Fruit fly (Drosophila melanogaster) whole organism, embryonic: Measurements from ENCODE around the gene CG14427.

Experiments used
- Ada2b ChIP-seq: fragments of 200-800 bp; sonication (Bioruptor generic); IDR thresholded peaks from 2 replicates; pipeline ENCODE4 v1.3.6; 2022; ENCODE audit warnings: missing biosample characterization, missing genetic modification characterization
- BtbVII ChIP-seq: fragments of 200-800 bp; sonication (Bioruptor generic); optimal IDR thresholded peaks from 3 replicates; lab custom pipeline; 2017; ENCODE audit warnings: missing biosample characterization, mild to moderate bottlenecking, missing genetic modification characterization
- CG11456 ChIP-seq: fragments of 200-800 bp; sonication (Bioruptor generic); IDR thresholded peaks from 3 replicates; pipeline ENCODE4 v1.3.6; 2022; ENCODE audit warnings: missing biosample characterization, missing genetic modification characterization
- CG11695 ChIP-seq: fragments of 200-800 bp; sonication (Bioruptor generic); IDR thresholded peaks from 3 replicates; pipeline ENCODE4 v1.3.6; 2022; ENCODE audit warnings: missing biosample characterization, missing genetic modification characterization
- CG11723 ChIP-seq: fragments of 200-800 bp; sonication (Bioruptor generic); optimal IDR thresholded peaks from 2 replicates; lab custom pipeline; 2017; ENCODE audit warnings: missing biosample characterization, mild to moderate bottlenecking, missing genetic modification characterization
- CG12155 ChIP-seq: fragments of 200-800 bp; sonication (Bioruptor generic); optimal IDR thresholded peaks from 3 replicates; lab custom pipeline; 2016; ENCODE audit warnings: missing biosample characterization, missing genetic modification characterization
- CG12659 ChIP-seq: fragments of 200-800 bp; sonication (Bioruptor generic); optimal IDR thresholded peaks from 3 replicates; lab custom pipeline; 2017; ENCODE audit warnings: mild to moderate bottlenecking, missing biosample characterization, missing genetic modification reagents, missing genetic modification characterization
- CG12942 ChIP-seq: fragments of 200-800 bp; sonication (Bioruptor generic); optimal IDR thresholded peaks from 3 replicates; lab custom pipeline; 2016; ENCODE audit warnings: missing biosample characterization, missing genetic modification characterization
- CG13775 ChIP-seq: fragments of 200-800 bp; sonication (Bioruptor generic); optimal IDR thresholded peaks from 3 replicates; lab custom pipeline; 2017; ENCODE audit warnings: missing biosample characterization, mild to moderate bottlenecking, missing genetic modification characterization
- CG15073 ChIP-seq: fragments of 200-800 bp; sonication (Bioruptor generic); optimal IDR thresholded peaks from 2 replicates; lab custom pipeline; 2016; ENCODE audit warnings: missing biosample characterization, missing genetic modification characterization
- CG15269 ChIP-seq: fragments of 200-800 bp; sonication (Bioruptor generic); optimal IDR thresholded peaks from 2 replicates; lab custom pipeline; 2018; ENCODE audit warnings: missing biosample characterization, mild to moderate bottlenecking, missing genetic modification characterization, moderate library complexity
- CG1529 ChIP-seq: fragments of 200-800 bp; sonication (Bioruptor generic); optimal IDR thresholded peaks from 3 replicates; lab custom pipeline; 2018; ENCODE audit warnings: missing biosample characterization, missing genetic modification characterization
- CG15479 ChIP-seq: fragments of 200-800 bp; sonication (Bioruptor generic); optimal IDR thresholded peaks from 3 replicates; lab custom pipeline; 2019; ENCODE audit warnings: missing biosample characterization, mild to moderate bottlenecking, missing genetic modification characterization, moderate library complexity
- CG1647 ChIP-seq: fragments of 200-800 bp; sonication (Bioruptor generic); optimal IDR thresholded peaks from 3 replicates; lab custom pipeline; 2016; ENCODE audit warnings: missing biosample characterization, missing genetic modification characterization
- CG17359 ChIP-seq: fragments of 200-800 bp; sonication (Bioruptor generic); optimal IDR thresholded peaks from 3 replicates; lab custom pipeline; 2018; ENCODE audit warnings: missing biosample characterization, mild to moderate bottlenecking, missing genetic modification characterization, moderate library complexity
- CG17612 ChIP-seq: fragments of 200-800 bp; sonication (Bioruptor generic); IDR thresholded peaks from 2 replicates; pipeline ENCODE4 v1.3.6; 2022; ENCODE audit warnings: missing biosample characterization, missing genetic modification characterization
- CG17912 ChIP-seq: fragments of 200-800 bp; sonication (Bioruptor generic); optimal IDR thresholded peaks from 2 replicates; lab custom pipeline; 2018; ENCODE audit warnings: missing biosample characterization, mild to moderate bottlenecking, missing genetic modification characterization
- CG18011 ChIP-seq: fragments of 200-800 bp; sonication (Bioruptor generic); optimal IDR thresholded peaks from 2 replicates; lab custom pipeline; 2017; ENCODE audit warnings: missing biosample characterization, missing genetic modification characterization, mild to moderate bottlenecking, moderate library complexity, missing genotype
- CG3065 ChIP-seq: fragments of 200-800 bp; sonication (Bioruptor generic); optimal IDR thresholded peaks from 2 replicates; lab custom pipeline; 2016; ENCODE audit warnings: missing biosample characterization, missing genetic modification characterization
- CG6813 ChIP-seq: fragments of 200-800 bp; sonication (Bioruptor generic); optimal IDR thresholded peaks from 2 replicates; lab custom pipeline; 2017; ENCODE audit warnings: missing biosample characterization, missing genetic modification characterization, mild to moderate bottlenecking, moderate library complexity, missing genetic modification reagents
- CG7928 ChIP-seq: fragments of 200-800 bp; sonication (Bioruptor generic); optimal IDR thresholded peaks from 2 replicates; lab custom pipeline; 2017; ENCODE audit warnings: missing biosample characterization, mild to moderate bottlenecking, missing genetic modification characterization
- CG8290 ChIP-seq, 3 experiments: fragments of 200-800 bp; sonication (Bioruptor generic); optimal IDR thresholded peaks; 2 replicates each; lab custom pipeline; 2016 to 2019; ENCODE audit warnings: missing biosample characterization in 3 of 3, missing genetic modification characterization in 3 of 3, mild to moderate bottlenecking in 2 of 3, moderate library complexity in 1 of 3
- CG9215 ChIP-seq: fragments of 200-800 bp; sonication (Bioruptor generic); IDR thresholded peaks from 2 replicates; pipeline ENCODE4 v1.3.6; 2022; ENCODE audit warnings: missing biosample characterization, missing genetic modification characterization
- CG9609 ChIP-seq: fragments of 200-800 bp; sonication (Bioruptor generic); optimal IDR thresholded peaks from 3 replicates; lab custom pipeline; 2016; ENCODE audit warnings: missing biosample characterization, missing genetic modification characterization
- CG9727 ChIP-seq: fragments of 200-800 bp; sonication (Bioruptor generic); optimal IDR thresholded peaks from 3 replicates; lab custom pipeline; 2017; ENCODE audit warnings: missing biosample characterization, mild to moderate bottlenecking, missing genetic modification characterization
- Dek ChIP-seq: fragments of 200-800 bp; sonication (Bioruptor generic); optimal IDR thresholded peaks from 3 replicates; lab custom pipeline; 2019; ENCODE audit warnings: missing biosample characterization, mild to moderate bottlenecking, missing genetic modification characterization, moderate library complexity
- E2f1 ChIP-seq: fragments of 200-800 bp; sonication (Bioruptor generic); IDR thresholded peaks from 2 replicates; pipeline ENCODE4 v1.3.6; 2022; ENCODE audit warnings: missing biosample characterization, missing genetic modification characterization
- Hand ChIP-seq: fragments of 200-800 bp; sonication (Bioruptor generic); optimal IDR thresholded peaks from 2 replicates; lab custom pipeline; 2017; ENCODE audit warnings: mild to moderate bottlenecking, missing biosample characterization, missing genetic modification reagents, missing genetic modification characterization
- Hmx ChIP-seq: fragments of 200-800 bp; sonication (Bioruptor generic); optimal IDR thresholded peaks from 2 replicates; lab custom pipeline; 2016; ENCODE audit warnings: missing biosample characterization, missing genetic modification characterization
- Jarid2 ChIP-seq: fragments of 200-800 bp; sonication (Bioruptor generic); optimal IDR thresholded peaks from 3 replicates; lab custom pipeline; 2017; ENCODE audit warnings: mild to moderate bottlenecking, missing biosample characterization, missing genetic modification reagents, missing genetic modification characterization
- Lhr ChIP-seq: fragments of 200-800 bp; sonication (Bioruptor generic); optimal IDR thresholded peaks from 3 replicates; lab custom pipeline; 2017; ENCODE audit warnings: mild to moderate bottlenecking, missing biosample characterization, missing genetic modification reagents, missing genetic modification characterization
- MBD-R2 ChIP-seq: fragments of 200-800 bp; sonication (Bioruptor generic); IDR thresholded peaks from 2 replicates; pipeline ENCODE4 v1.3.6; 2022; ENCODE audit warnings: missing biosample characterization, missing genetic modification characterization
- Mes4 ChIP-seq: fragments of 200-800 bp; sonication (Bioruptor generic); optimal IDR thresholded peaks from 2 replicates; lab custom pipeline; 2016; ENCODE audit warnings: missing biosample characterization, missing genetic modification characterization
- Myb ChIP-seq: fragments of 200-800 bp; sonication (Bioruptor generic); optimal IDR thresholded peaks from 2 replicates; lab custom pipeline; 2016; ENCODE audit warnings: missing biosample characterization, missing genetic modification characterization
- Side ChIP-seq: fragments of 200-800 bp; sonication (Bioruptor generic); optimal IDR thresholded peaks from 2 replicates; lab custom pipeline; 2016; ENCODE audit warnings: missing biosample characterization, missing genetic modification characterization
- Sin3A ChIP-seq: fragments of >200 bp; optimal IDR thresholded peaks from 2 replicates; lab custom pipeline; 2018
- ab ChIP-seq: fragments of 200-800 bp; sonication (Bioruptor generic); optimal IDR thresholded peaks from 2 replicates; lab custom pipeline; 2016; ENCODE audit warnings: missing biosample characterization, missing genetic modification characterization
- ara ChIP-seq: fragments of 200-800 bp; sonication (Bioruptor generic); IDR thresholded peaks from 2 replicates; pipeline ENCODE4 v1.3.6; 2022; ENCODE audit warnings: missing biosample characterization, missing genetic modification characterization
- bowl ChIP-seq: fragments of 200-800 bp; sonication (Bioruptor generic); IDR thresholded peaks from 2 replicates; pipeline ENCODE4 v1.3.6; 2022; ENCODE audit warnings: missing biosample characterization, missing genetic modification characterization
- cato ChIP-seq: fragments of 200-800 bp; sonication (Bioruptor generic); optimal IDR thresholded peaks from 2 replicates; lab custom pipeline; 2016; ENCODE audit warnings: missing biosample characterization, missing genetic modification characterization, borderline replicate concordance
- crc ChIP-seq: fragments of 200-800 bp; sonication (Bioruptor generic); optimal IDR thresholded peaks from 2 replicates; lab custom pipeline; 2016; ENCODE audit warnings: missing biosample characterization, missing genetic modification characterization
- crp ChIP-seq, 2 experiments: fragments of 200-800 bp; sonication (Bioruptor generic); optimal IDR thresholded peaks; 2 replicates in 1 of 2; 3 replicates in 1 of 2; lab custom pipeline; 2017; ENCODE audit warnings: missing biosample characterization in 2 of 2, missing genetic modification characterization in 2 of 2, mild to moderate bottlenecking in 1 of 2, moderate library complexity in 1 of 2
- dpn ChIP-seq, 2 experiments: fragments of 200-800 bp; sonication (Bioruptor generic); optimal IDR thresholded peaks; 3 replicates each; lab custom pipeline; 2016; ENCODE audit warnings: missing biosample characterization in 2 of 2, missing genetic modification characterization in 2 of 2
- esg ChIP-seq: fragments of 200-800 bp; sonication (Bioruptor generic); conservative IDR thresholded peaks from 2 replicates; pipeline ENCODE4 v1.3.6; 2022; ENCODE audit warnings: missing biosample characterization, missing genetic modification characterization
- hbn ChIP-seq: fragments of 200-800 bp; sonication (Bioruptor generic); IDR thresholded peaks from 2 replicates; pipeline ENCODE4 v1.3.6; 2022; ENCODE audit warnings: missing biosample characterization, missing genetic modification characterization; ENCODE audit not compliant: partially characterized antibody
- her ChIP-seq: fragments of 200-800 bp; sonication (Bioruptor generic); optimal IDR thresholded peaks from 2 replicates; lab custom pipeline; 2016; ENCODE audit warnings: missing biosample characterization, missing genetic modification characterization
- ind ChIP-seq: fragments of 200-800 bp; sonication (Bioruptor generic); optimal IDR thresholded peaks from 3 replicates; lab custom pipeline; 2016; ENCODE audit warnings: missing biosample characterization, missing genetic modification characterization
- luna ChIP-seq: fragments of 200-800 bp; sonication (Bioruptor generic); optimal IDR thresholded peaks from 2 replicates; lab custom pipeline; 2016; ENCODE audit warnings: missing biosample characterization, missing genetic modification characterization
- phol ChIP-seq: fragments of 200-800 bp; sonication (Bioruptor generic); optimal IDR thresholded peaks from 3 replicates; lab custom pipeline; 2018; ENCODE audit warnings: missing biosample characterization, mild to moderate bottlenecking, missing genetic modification characterization, moderate library complexity
- repo ChIP-seq: fragments of 200-800 bp; sonication (Bioruptor generic); optimal IDR thresholded peaks from 2 replicates; lab custom pipeline; 2016; ENCODE audit warnings: missing biosample characterization, missing genetic modification characterization
- sens ChIP-seq: fragments of 200-800 bp; sonication (Bioruptor generic); peaks from one replicate; lab custom pipeline; 2016; ENCODE audit warnings: missing biosample characterization, missing genetic modification characterization
- unc-4 ChIP-seq: fragments of 200-800 bp; sonication (Bioruptor generic); IDR thresholded peaks from 2 replicates; pipeline ENCODE4 v1.3.6; 2022; ENCODE audit warnings: missing biosample characterization, missing genetic modification characterization; ENCODE audit not compliant: partially characterized antibody

The CG14427 gene

dm6 chrX:6998492-6998852 lies 41.9 kb upstream of the CG14427 start, which contains the start of gene Inx2 (continued):
- no peak for TF ChIP-seq CG18011 (GFP tag; lab: Kevin White, UChicago)
- no peak for TF ChIP-seq repo (GFP tag; lab: Kevin White, UChicago)
- TF ChIP-seq hbn (GFP tag; lab: Robert Waterston, UW) = 0 out of 2 replicates have a peak, but pooled peaks have one; percentile 16
- TF ChIP-seq dpn (GFP tag; optimal IDR thresholded peaks at IDR 0.05; lab: Kevin White, UChicago) = no peak
- TF ChIP-seq CG12155 (GFP tag; lab: Kevin White, UChicago) = no peak
- TF ChIP-seq Side = peak; percentile 15
- TF ChIP-seq esg (GFP tag; lab: Robert Waterston, UW) = no peak
- no peak for TF ChIP-seq Lhr (GFP tag; lab: Kevin White, UChicago)
- no peak for TF ChIP-seq CG9609 (GFP tag; lab: Kevin White, UChicago)
- TF ChIP-seq CG12942 (GFP tag; lab: Kevin White, UChicago) = no peak
- TF ChIP-seq CG17359 (tag; lab: Kevin White, UChicago) = peak; percentile 7
- TF ChIP-seq CG11456 (GFP tag; lab: Robert Waterston, UW) = no peak
- TF ChIP-seq sens (GFP tag; lab: Kevin White, UChicago) = peak; percentile 58
- peak; percentile 9 for TF ChIP-seq CG12659
- no peak for TF ChIP-seq phol (tag; lab: Kevin White, UChicago)
- peak; percentile 31 for TF ChIP-seq CG15479
- no peak for TF ChIP-seq E2f1 (GFP tag; lab: Robert Waterston, UW)
- TF ChIP-seq ab (GFP tag; lab: Kevin White, UChicago) = no peak
- TF ChIP-seq CG17912 (GFP tag; lab: Kevin White, UChicago) = no peak
- no peak for TF ChIP-seq CG9727 (GFP tag; lab: Kevin White, UChicago)
- no peak for TF ChIP-seq cato (GFP tag; lab: Kevin White, UChicago)
- no peak for TF ChIP-seq CG1647 (GFP tag; lab: Kevin White, UChicago)
- TF ChIP-seq CG11723 (GFP tag; lab: Kevin White, UChicago) = no peak
- TF ChIP-seq CG6813 (GFP tag; lab: Kevin White, UChicago) = peak; percentile 14
- TF ChIP-seq CG13775 (GFP tag; lab: Kevin White, UChicago) = no peak
- TF ChIP-seq luna (GFP tag; lab: Kevin White, UChicago) = no peak
- no peak for TF ChIP-seq CG17612 (GFP tag; lab: Robert Waterston, UW)
- TF ChIP-seq CG9215 (GFP tag; lab: Robert Waterston, UW) = no peak
- no peak for TF ChIP-seq Sin3A (lab: Kevin White, UChicago)
- no peak for TF ChIP-seq crp (GFP tag; optimal IDR thresholded peaks at IDR 0.05; lab: Kevin White, UChicago)
- TF ChIP-seq CG1529 (GFP tag; lab: Kevin White, UChicago) = no peak
- TF ChIP-seq bowl (GFP tag; lab: Robert Waterston, UW) = no peak
- TF ChIP-seq Hmx (GFP tag; lab: Kevin White, UChicago) = no peak
- no peak for TF ChIP-seq CG3065 (GFP tag; lab: Kevin White, UChicago)
- TF ChIP-seq Myb = no peak
- peak; percentile 15; the same call in 1 of the 2 replicates for TF ChIP-seq ara
- TF ChIP-seq Hand (GFP tag; lab: Kevin White, UChicago) = no peak
- TF ChIP-seq CG7928 (GFP tag; lab: Kevin White, UChicago) = no peak
- no peak for TF ChIP-seq CG11695
- TF ChIP-seq Ada2b (GFP tag; lab: Robert Waterston, UW) = no peak
- peak; percentile 99 for TF ChIP-seq Jarid2 (GFP tag; lab: Kevin White, UChicago)
- no peak for TF ChIP-seq unc-4
- no peak for TF ChIP-seq CG15073 (GFP tag; lab: Kevin White, UChicago)
- TF ChIP-seq Mes4 (GFP tag; lab: Kevin White, UChicago) = peak; percentile 1
- TF ChIP-seq her (GFP tag; lab: Kevin White, UChicago) = peak; percentile 52
- TF ChIP-seq CG8290 (GFP tag; optimal IDR thresholded peaks at IDR 0.05; lab: Kevin White, UChicago) = no peak
- TF ChIP-seq CG8290 (tag; optimal IDR thresholded peaks at IDR 0.05; lab: Kevin White, UChicago) = peak in 1 of 2 experiments; percentile 83
- TF ChIP-seq BtbVII = peak; percentile 29
- no peak for TF ChIP-seq crc
- no peak for TF ChIP-seq Dek (tag; lab: Kevin White, UChicago)
- TF ChIP-seq MBD-R2 (GFP tag; lab: Robert Waterston, UW) = no peak
- TF ChIP-seq CG15269 (tag; lab: Kevin White, UChicago) = peak; percentile 44
- TF ChIP-seq ind = no peak
